Worm (Caenorhabditis elegans): ENCODE results near the gene T11F9.22.

ce11 chrV:11486680-11487079, 7.2 kb downstream of the T11F9.22 start, which contains the start of gene T11F9.10:
- TF ChIP-seq fkh-10 (GFP tag; optimal IDR thresholded peaks at IDR 0.05) (no peak), lin-39 (tag; optimal IDR thresholded peaks at IDR 0.05) (no peak), ztf-11 (tag; optimal IDR thresholded peaks at IDR 0.05) (no peak), tbx-2 (tag; optimal IDR thresholded peaks at IDR 0.05) (no peak), ztf-4 (tag; optimal IDR thresholded peaks at IDR 0.05) (no peak), nhr-76 (tag; optimal IDR thresholded peaks at IDR 0.05) (no peak), egl-13 (tag; optimal IDR thresholded peaks at IDR 0.05) (no peak)

All from whole organism, L1 larva.